Worm (Caenorhabditis elegans) whole organism, late embryonic: ENCODE measurements around the gene ZC477.7.

Source experiments
- C08G9.2 ChIP-seq: sonication (generic microtip); optimal IDR thresholded peaks from 2 replicates; lab custom pipeline; 2016; ENCODE audit warnings: mild to moderate bottlenecking, missing genetic modification characterization, moderate library complexity, missing compliant biosample characterization
- T23F11.4 ChIP-seq: fragments of 200-800 bp; sonication (Bioruptor generic); optimal IDR thresholded peaks from 2 replicates; lab custom pipeline; 2018; ENCODE audit warnings: mild to moderate bottlenecking, missing genetic modification characterization, missing compliant biosample characterization
- ceh-18 ChIP-seq: sonication (generic microtip); optimal IDR thresholded peaks from 2 replicates; lab custom pipeline; 2016; ENCODE audit warnings: missing genetic modification characterization, missing compliant biosample characterization
- ceh-19 ChIP-seq: fragments of 200-800 bp; sonication (Bioruptor generic); optimal IDR thresholded peaks from 2 replicates; lab custom pipeline; 2018; ENCODE audit warnings: mild to moderate bottlenecking, missing genetic modification characterization, missing compliant biosample characterization
- ceh-24 ChIP-seq: sonication (generic microtip); optimal IDR thresholded peaks from 2 replicates; lab custom pipeline; 2016; ENCODE audit warnings: mild to moderate bottlenecking, missing genetic modification characterization, missing compliant biosample characterization
- ceh-30 ChIP-seq: fragments of 150-350 bp; optimal IDR thresholded peaks from 2 replicates; lab custom pipeline; 2014; ENCODE audit warnings: missing biosample characterization, missing genetic modification characterization
- ceh-31 ChIP-seq: sonication (generic microtip); optimal IDR thresholded peaks from 2 replicates; lab custom pipeline; 2016; ENCODE audit warnings: missing genetic modification characterization, missing compliant biosample characterization
- ceh-34 ChIP-seq: sonication (generic microtip); optimal IDR thresholded peaks from 2 replicates; lab custom pipeline; 2016; ENCODE audit warnings: mild to moderate bottlenecking, missing genetic modification characterization, missing compliant biosample characterization
- ceh-45 ChIP-seq: fragments of 200-800 bp; sonication (Bioruptor generic); IDR thresholded peaks from 2 replicates; pipeline ENCODE4 v1.3.6; 2022; ENCODE audit warnings: missing genetic modification reagents, missing genetic modification characterization, missing compliant biosample characterization
- ceh-48 ChIP-seq: sonication (generic microtip); optimal IDR thresholded peaks from 2 replicates; lab custom pipeline; 2016; ENCODE audit warnings: missing genetic modification characterization, inconsistent platforms, missing compliant biosample characterization
- che-1 ChIP-seq: sonication (generic microtip); optimal IDR thresholded peaks from 2 replicates; lab custom pipeline; 2016; ENCODE audit warnings: mild to moderate bottlenecking, missing genetic modification characterization, missing compliant biosample characterization
- dmd-4 ChIP-seq: sonication (generic microtip); optimal IDR thresholded peaks from 2 replicates; lab custom pipeline; 2016; ENCODE audit warnings: borderline replicate concordance, missing genetic modification characterization, missing compliant biosample characterization
- elt-2 ChIP-seq: sonication (generic microtip); optimal IDR thresholded peaks from 2 replicates; lab custom pipeline; 2016; ENCODE audit warnings: missing genetic modification reagents, missing genetic modification characterization, missing compliant biosample characterization
- ets-4 ChIP-seq: sonication (generic microtip); optimal IDR thresholded peaks from 2 replicates; lab custom pipeline; 2016; ENCODE audit warnings: missing genetic modification characterization, missing compliant biosample characterization
- eyg-1 ChIP-seq: sonication (generic microtip); optimal IDR thresholded peaks from 2 replicates; lab custom pipeline; 2016; ENCODE audit warnings: missing genotype, missing genetic modification characterization, missing compliant biosample characterization
- fax-1 ChIP-seq: sonication (generic microtip); optimal IDR thresholded peaks from 2 replicates; lab custom pipeline; 2016; ENCODE audit warnings: missing genotype, missing genetic modification characterization, missing compliant biosample characterization
- fkh-10 ChIP-seq: fragments of 150-350 bp; optimal IDR thresholded peaks from 2 replicates; lab custom pipeline; 2014; ENCODE audit warnings: missing biosample characterization, missing genetic modification reagents, missing genetic modification characterization
- hlh-30 ChIP-seq: sonication (generic microtip); optimal IDR thresholded peaks from 2 replicates; lab custom pipeline; 2017; ENCODE audit warnings: antibody characterized with exemption, missing genetic modification characterization, missing compliant biosample characterization; ENCODE audit not compliant: insufficient read depth
- lim-6 ChIP-seq: sonication (generic microtip); optimal IDR thresholded peaks from 2 replicates; lab custom pipeline; 2016; ENCODE audit warnings: missing genetic modification characterization, missing compliant biosample characterization
- lin-11 ChIP-seq: fragments of 200-800 bp; sonication (Bioruptor generic); optimal IDR thresholded peaks from 2 replicates; lab custom pipeline; 2018; ENCODE audit warnings: mild to moderate bottlenecking, missing genetic modification characterization, missing compliant biosample characterization
- madf-2 ChIP-seq: sonication (generic microtip); optimal IDR thresholded peaks from 2 replicates; lab custom pipeline; 2017; ENCODE audit warnings: missing genetic modification characterization, missing compliant biosample characterization
- nfya-1 ChIP-seq: sonication (generic microtip); optimal IDR thresholded peaks from 2 replicates; lab custom pipeline; 2017; ENCODE audit warnings: missing genetic modification characterization, mild to moderate bottlenecking, missing compliant biosample characterization, antibody characterized with exemption, moderate library complexity
- nhr-11 ChIP-seq: fragments of 150-350 bp; optimal IDR thresholded peaks from 2 replicates; lab custom pipeline; 2014; ENCODE audit warnings: missing biosample characterization, missing genetic modification characterization
- nhr-232 ChIP-seq: sonication (generic microtip); optimal IDR thresholded peaks from 2 replicates; lab custom pipeline; 2016; ENCODE audit warnings: missing genetic modification characterization, missing compliant biosample characterization
- odd-2 ChIP-seq: sonication (generic microtip); optimal IDR thresholded peaks from 2 replicates; lab custom pipeline; 2017; ENCODE audit warnings: antibody characterized with exemption, mild to moderate bottlenecking, missing genetic modification characterization, missing compliant biosample characterization
- pag-3 ChIP-seq: sonication (generic microtip); optimal IDR thresholded peaks from 2 replicates; lab custom pipeline; 2016; ENCODE audit warnings: missing compliant biosample characterization, missing genetic modification characterization, borderline replicate concordance
- pat-9 ChIP-seq: fragments of 200-800 bp; sonication (Bioruptor generic); optimal IDR thresholded peaks from 2 replicates; lab custom pipeline; 2018; ENCODE audit warnings: mild to moderate bottlenecking, missing genetic modification characterization, moderate library complexity, missing compliant biosample characterization
- pax-1 ChIP-seq: fragments of 150-350 bp; optimal IDR thresholded peaks from 2 replicates; lab custom pipeline; 2014; ENCODE audit warnings: missing biosample characterization, missing genetic modification characterization
- pha-4 ChIP-seq: fragments of 150-350 bp; optimal IDR thresholded peaks from 2 replicates; lab custom pipeline; 2018; ENCODE audit warnings: missing biosample characterization, missing genetic modification reagents, missing genetic modification characterization
- pqm-1 ChIP-seq: sonication (generic microtip); optimal IDR thresholded peaks from 2 replicates; lab custom pipeline; 2016; ENCODE audit warnings: missing genetic modification characterization, missing compliant biosample characterization
- ref-2 ChIP-seq: sonication (generic microtip); optimal IDR thresholded peaks from 2 replicates; lab custom pipeline; 2016; ENCODE audit warnings: missing genetic modification characterization, missing compliant biosample characterization
- sox-2 ChIP-seq: fragments of 200-800 bp; sonication (Bioruptor generic); IDR thresholded peaks from 2 replicates; pipeline ENCODE4 v1.3.6; 2022; ENCODE audit warnings: missing genetic modification reagents, missing genetic modification characterization, missing compliant biosample characterization
- sox-4 ChIP-seq: sonication (generic microtip); optimal IDR thresholded peaks from 2 replicates; lab custom pipeline; 2017; ENCODE audit warnings: mild to moderate bottlenecking, missing genetic modification characterization, inconsistent platforms, missing compliant biosample characterization
- tbx-2 ChIP-seq: sonication (generic microtip); optimal IDR thresholded peaks from 2 replicates; lab custom pipeline; 2016; ENCODE audit warnings: missing genetic modification characterization, missing compliant biosample characterization
- tbx-7 ChIP-seq: sonication (generic microtip); optimal IDR thresholded peaks from 2 replicates; lab custom pipeline; 2016; ENCODE audit warnings: missing genotype, missing genetic modification characterization, missing compliant biosample characterization
- ttx-3 ChIP-seq: sonication (generic microtip); optimal IDR thresholded peaks from 2 replicates; lab custom pipeline; 2016; ENCODE audit warnings: missing genetic modification reagents, missing genetic modification characterization, missing compliant biosample characterization
- unc-3 ChIP-seq, 2 experiments: fragments of 200-800 bp in 1 of 2; sonication (Bioruptor generic) in 1 of 2; sonication (generic microtip) in 1 of 2; conservative IDR thresholded peaks in 1 of 2; optimal IDR thresholded peaks in 1 of 2; 2 replicates each; pipeline versions ENCODE4 v1.3.6 to Lab custom; 2016 to 2022; ENCODE audit warnings: missing compliant biosample characterization in 2 of 2, missing genetic modification characterization in 2 of 2, missing genetic modification reagents in 1 of 2
- zip-5 ChIP-seq: sonication (generic microtip); optimal IDR thresholded peaks from 2 replicates; lab custom pipeline; 2016; ENCODE audit warnings: missing genetic modification characterization, missing compliant biosample characterization

Gene ZC477.7

ce11 chrIV:7154356-7154755, 43.1 kb upstream of the ZC477.7 start, which contains the start of gene C34D4.2:
TSS of gene C34D4.2 (plus strand) at chrIV:7154656.
- TF ChIP-seq ceh-45 (GFP tag; lab: Robert Waterston, UW) (no peak), eyg-1 (tag; lab: Kevin White, UChicago) (no peak), lin-11 (tag; lab: Kevin White, UChicago) (no peak), ceh-24 (no peak), ets-4 (tag; lab: Kevin White, UChicago) (no peak), T23F11.4 (GFP tag; lab: Kevin White, UChicago) (no peak), nhr-11 (tag; lab: Kevin White, UChicago) (no peak), pax-1 (tag; lab: Kevin White, UChicago) (no peak), lim-6 (tag; lab: Kevin White, UChicago) (no peak), pha-4 (tag; lab: Kevin White, UChicago) (no peak), ref-2 (tag; lab: Kevin White, UChicago) (no peak), ceh-19 (no peak), madf-2 (tag; lab: Kevin White, UChicago) (no peak), pqm-1 (tag; lab: Kevin White, UChicago) (no peak)
- TF ChIP-seq, all 69 proteins: peak for 0

DNA sequence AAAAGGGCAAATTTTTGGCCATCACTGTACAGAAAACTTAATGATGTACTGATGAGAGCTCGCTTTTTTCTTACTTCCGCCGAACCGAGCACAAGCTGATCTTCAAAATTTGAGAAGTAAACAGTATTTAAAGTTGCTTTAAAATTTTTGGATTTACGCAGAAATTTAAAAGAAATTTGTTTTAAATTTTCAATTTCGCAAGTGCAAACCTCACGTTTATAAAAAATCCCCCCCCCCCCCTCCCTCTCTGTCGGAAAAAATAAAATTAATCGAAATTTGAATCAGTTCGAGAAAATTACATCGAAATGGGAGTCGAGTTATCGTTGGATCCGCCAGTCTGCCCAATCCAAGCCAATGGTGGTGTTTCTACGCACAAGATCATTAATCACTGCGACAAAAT, 42.1 kb upstream of the ZC477.7 start, which contains the start of gene C34D4.3:
TSS of gene C34D4.3 (plus strand) at position 301 of the 400 bp plus-strand sequence.
- TF ChIP-seq nhr-232 (tag; lab: Kevin White, UChicago) (no peak), ceh-24 (no peak), ceh-19 (no peak), sox-2 (GFP tag; lab: Robert Waterston, UW) (no peak), ceh-48 (tag; lab: Kevin White, UChicago) (no peak), pax-1 (tag; lab: Kevin White, UChicago) (no peak), C08G9.2 (no peak), odd-2 (tag; lab: Kevin White, UChicago) (no peak), che-1 (tag; lab: Kevin White, UChicago) (no peak), pat-9 (no peak), elt-2 (tag; lab: Kevin White, UChicago) (no peak), tbx-7 (tag; lab: Kevin White, UChicago) (no peak), madf-2 (tag; lab: Kevin White, UChicago) (no peak), sox-4 (tag; lab: Kevin White, UChicago) (no peak), dmd-4 (no peak), fkh-10 (GFP tag; lab: Kevin White, UChicago) (no peak), ceh-30 (tag; lab: Kevin White, UChicago) (no peak), fax-1 (tag; lab: Kevin White, UChicago) (no peak), tbx-2 (no peak)
- TF ChIP-seq, all 69 proteins: peak for 0

ce11 chrIV:7152409-7152808, 41.2 kb upstream of the ZC477.7 start, which contains the start of gene col-113:
TSS of gene col-113 (minus strand) at chrIV:7152509.
- no peak for TF ChIP-seq fax-1 (tag; lab: Kevin White, UChicago)
- no peak for TF ChIP-seq ceh-24
- no peak for TF ChIP-seq T23F11.4 (GFP tag; lab: Kevin White, UChicago)
- TF ChIP-seq ttx-3 (tag; lab: Kevin White, UChicago) = no peak
- TF ChIP-seq ceh-30 (tag; lab: Kevin White, UChicago) = no peak
- no peak for TF ChIP-seq ceh-18 (tag; lab: Kevin White, UChicago)
- TF ChIP-seq ceh-34 = no peak
- no peak for TF ChIP-seq nhr-11 (tag; lab: Kevin White, UChicago)
- TF ChIP-seq nhr-232 (tag; lab: Kevin White, UChicago) = no peak
- TF ChIP-seq zip-5 = no peak
- no peak for TF ChIP-seq ceh-31 (tag; lab: Kevin White, UChicago)

DNA sequence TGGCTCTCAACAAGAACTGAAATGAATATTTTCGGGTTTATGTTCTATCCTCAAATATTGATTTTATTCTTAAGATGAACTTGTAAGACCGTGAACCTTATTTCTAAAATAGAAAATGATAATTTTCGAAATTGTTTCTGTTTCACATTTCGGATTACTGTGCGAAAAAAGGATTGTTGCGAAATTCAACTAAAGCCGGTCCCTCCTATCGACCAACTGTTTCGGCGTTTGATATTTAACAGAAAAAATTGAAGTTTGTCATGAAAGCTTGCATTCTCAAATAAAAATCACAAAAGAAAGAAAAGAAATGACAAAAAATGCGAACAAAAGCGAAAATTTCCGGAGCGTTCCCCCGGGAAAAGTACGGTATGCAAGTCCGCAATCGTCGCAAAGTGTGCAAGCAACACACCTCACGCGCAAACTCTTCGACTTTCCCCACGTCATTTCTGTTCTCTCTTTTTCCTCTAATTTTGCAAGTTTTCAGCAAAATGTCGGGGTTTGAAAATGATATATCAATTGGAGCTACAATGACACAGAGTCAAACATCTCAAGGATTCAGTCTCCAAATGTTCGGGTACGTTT, 37.9 kb upstream of the ZC477.7 start, which contains the start of gene C34D4.4:
TSS of gene C34D4.4 (plus strand) at position 342 of the 582 bp plus-strand sequence.
- TF ChIP-seq pag-3 (tag; lab: Kevin White, UChicago) (no peak), ceh-19 (no peak), hlh-30 (tag; lab: Kevin White, UChicago) (no peak), nfya-1 (peak; percentile 16), unc-3 (GFP tag; conservative IDR thresholded peaks at IDR 0.05; lab: Robert Waterston, UW) (no peak; the same call in 1 of the 2 replicates), unc-3 (tag; optimal IDR thresholded peaks at IDR 0.05; lab: Kevin White, UChicago) (no peak)
